Fruit fly (Drosophila melanogaster): ENCODE data around the gene CG32756.

CG32756 gene

dm6 chrX:5895821-5896550 lies 49.5 kb upstream of the CG32756 start (continued):
- TF ChIP-seq CG15011 (GFP tag; optimal IDR thresholded peaks at IDR 0.05) (peak; percentile 69), HLH3B (GFP tag; IDR thresholded peaks at IDR 0.05) (peak; percentile 93), az2 (GFP tag; optimal IDR thresholded peaks at IDR 0.05) (peak; percentile 92), CG18764 (GFP tag; optimal IDR thresholded peaks at IDR 0.05) (peak; percentile 82), grau (tag; optimal IDR thresholded peaks at IDR 0.05) (peak; percentile 79), CG33557 (GFP tag; optimal IDR thresholded peaks at IDR 0.05) (peak; percentile 34), CG10959 (GFP tag; IDR thresholded peaks at IDR 0.05) (peak; percentile 85), HHEX (GFP tag; optimal IDR thresholded peaks at IDR 0.05) (peak; percentile 81), scrt (GFP tag; optimal IDR thresholded peaks at IDR 0.05) (peak; percentile 69), pzg (GFP tag; optimal IDR thresholded peaks at IDR 0.05) (no peak), Scr (GFP tag; IDR thresholded peaks at IDR 0.05; ENCODE audit: partially characterized antibody) (no peak), zf30C (GFP tag; optimal IDR thresholded peaks at IDR 0.05) (no peak), CG18619 (GFP tag; optimal IDR thresholded peaks at IDR 0.05) (peak; percentile 84), CG17568 (GFP tag; optimal IDR thresholded peaks at IDR 0.05) (peak; percentile 62), CG8765 (GFP tag; IDR thresholded peaks at IDR 0.05) (peak; percentile 69), CG12155 (GFP tag; optimal IDR thresholded peaks at IDR 0.05) (peak; percentile 75), CG2129 (GFP tag; IDR thresholded peaks at IDR 0.05; ENCODE audit: partially characterized antibody) (no peak), CG7556 (GFP tag; optimal IDR thresholded peaks at IDR 0.05) (peak; percentile 83), corto (GFP tag; optimal IDR thresholded peaks at IDR 0.05) (peak; percentile 83), otp (GFP tag; IDR thresholded peaks at IDR 0.05) (peak; percentile 96), CG12942 (GFP tag; optimal IDR thresholded peaks at IDR 0.05) (peak; percentile 82), Chrac-16 (GFP tag; optimal IDR thresholded peaks at IDR 0.05) (peak; percentile 88), pnt (GFP tag; optimal IDR thresholded peaks at IDR 0.05) (peak; percentile 87), Sry-β (GFP tag; optimal IDR thresholded peaks at IDR 0.05) (peak; percentile 32), CG6689 (GFP tag; IDR thresholded peaks at IDR 0.05) (peak; percentile 93), sc (optimal IDR thresholded peaks at IDR 0.05) (no peak), sc (GFP tag; optimal IDR thresholded peaks at IDR 0.05) (peak; percentile 84), vnd (GFP tag; IDR thresholded peaks at IDR 0.05; ENCODE audit: partially characterized antibody) (no peak), NFAT (GFP tag; IDR thresholded peaks at IDR 0.05) (peak; percentile 69), insv (GFP tag; optimal IDR thresholded peaks at IDR 0.05) (no peak), bowl (GFP tag; IDR thresholded peaks at IDR 0.05) (peak; percentile 85), Dp (GFP tag; optimal IDR thresholded peaks at IDR 0.05) (no peak), CG4707 (GFP tag; optimal IDR thresholded peaks at IDR 0.05) (peak; percentile 74), gfzf (GFP tag; optimal IDR thresholded peaks at IDR 0.05) (peak; percentile 5), sisA (GFP tag; IDR thresholded peaks at IDR 0.05) (peak; percentile 96), tap (tag; optimal IDR thresholded peaks at IDR 0.05) (peak; percentile 88), Ets97D (GFP tag; optimal IDR thresholded peaks at IDR 0.05) (peak; percentile 65), slou (GFP tag; optimal IDR thresholded peaks at IDR 0.05) (peak; percentile 62), dpn (GFP tag; optimal IDR thresholded peaks at IDR 0.05) (peak; percentile 88 to 93), CG17186 (GFP tag; optimal IDR thresholded peaks at IDR 0.05) (peak; percentile 76), Abd-B (GFP tag; optimal IDR thresholded peaks at IDR 0.05) (peak; percentile 83), CG7839 (tag; optimal IDR thresholded peaks at IDR 0.05) (peak; percentile 92), twi (tag; optimal IDR thresholded peaks at IDR 0.05) (peak; percentile 67), Bteb2 (GFP tag; optimal IDR thresholded peaks at IDR 0.05) (peak; percentile 77), Dfd (GFP tag; optimal IDR thresholded peaks at IDR 0.05) (no peak), CG10979 (tag; optimal IDR thresholded peaks at IDR 0.05) (peak; percentile 92), Atf3 (GFP tag; optimal IDR thresholded peaks at IDR 0.05) (peak; percentile 83), peb (GFP tag; IDR thresholded peaks at IDR 0.05) (peak; percentile 91), Neu2 (GFP tag; optimal IDR thresholded peaks at IDR 0.05; ENCODE audit: borderline replicate concordance) (no peak)
